Fruit fly (Drosophila melanogaster): ENCODE data around the gene CG5265.

- no peak for TF ChIP-seq Sp1 (GFP tag; optimal IDR thresholded peaks at IDR 0.05)
- TF ChIP-seq Abd-B (GFP tag; optimal IDR thresholded peaks at IDR 0.05): no peak
- no peak for TF ChIP-seq CrebA (GFP tag; optimal IDR thresholded peaks at IDR 0.05; ENCODE audit: borderline replicate concordance)
- no peak for TF ChIP-seq usp (GFP tag; optimal IDR thresholded peaks at IDR 0.05)
- TF ChIP-seq dsf (GFP tag; optimal IDR thresholded peaks at IDR 0.05; ENCODE audit: borderline replicate concordance): no peak
- TF ChIP-seq OdsH (GFP tag; optimal IDR thresholded peaks at IDR 0.05): no peak
- TF ChIP-seq Mio (GFP tag; optimal IDR thresholded peaks at IDR 0.05): no peak
- no peak for TF ChIP-seq dmrt93B (GFP tag; optimal IDR thresholded peaks at IDR 0.05)
- TF ChIP-seq psq (GFP tag; optimal IDR thresholded peaks at IDR 0.05): no peak
- no peak for TF ChIP-seq br (GFP tag; optimal IDR thresholded peaks at IDR 0.05)
Measured at dm6 chr3R:17126838-17127237, 12.0 kb upstream of the CG5265 start, which contains the start of the genes CG17477 and CG31269.

Measured in whole organism, wandering third instar larva.